Worm (Caenorhabditis elegans) whole organism, L2 larva: ENCODE results near the gene C06E4.3.

Source experiments
- R02D3.7 ChIP-seq: fragments of 150-350 bp; optimal IDR thresholded peaks from 2 replicates; lab custom pipeline; 2014; ENCODE audit warnings: missing biosample characterization, missing genetic modification characterization
- aly-2 ChIP-seq: fragments of 150-350 bp; optimal IDR thresholded peaks from 2 replicates; lab custom pipeline; 2014; ENCODE audit warnings: missing biosample characterization, missing genetic modification characterization
- ama-1 ChIP-seq: fragments of 150-350 bp; optimal IDR thresholded peaks from 2 replicates; lab custom pipeline; 2018; ENCODE audit warnings: inconsistent platforms
- blmp-1 ChIP-seq: sonication (generic microtip); optimal IDR thresholded peaks from 2 replicates; lab custom pipeline; 2017; ENCODE audit warnings: missing genetic modification characterization, mild to moderate bottlenecking, missing compliant biosample characterization, antibody characterized with exemption, moderate library complexity; ENCODE audit not compliant: insufficient read depth
- dmd-4 ChIP-seq: sonication (generic microtip); optimal IDR thresholded peaks from 2 replicates; lab custom pipeline; 2017; ENCODE audit warnings: missing biosample characterization, missing genetic modification characterization
- sem-4 ChIP-seq: fragments of 150-350 bp; optimal IDR thresholded peaks from 2 replicates; lab custom pipeline; 2014; ENCODE audit warnings: missing biosample characterization, missing genetic modification reagents, missing genetic modification characterization
- skn-1 ChIP-seq: sonication (generic microtip); optimal IDR thresholded peaks from 2 replicates; lab custom pipeline; 2017; ENCODE audit warnings: missing biosample characterization, missing genetic modification characterization
- snpc-4 ChIP-seq: fragments of 150-350 bp; optimal IDR thresholded peaks from 2 replicates; lab custom pipeline; 2014; ENCODE audit warnings: missing biosample characterization, missing genetic modification characterization
- unc-62 ChIP-seq: fragments of 150-350 bp; optimal IDR thresholded peaks from 2 replicates; lab custom pipeline; 2014; ENCODE audit warnings: missing biosample characterization, missing genetic modification reagents, missing genetic modification characterization
- ztf-4 ChIP-seq: fragments of 150-350 bp; optimal IDR thresholded peaks from 2 replicates; lab custom pipeline; 2014; ENCODE audit warnings: missing biosample characterization, missing genetic modification characterization

DNA sequence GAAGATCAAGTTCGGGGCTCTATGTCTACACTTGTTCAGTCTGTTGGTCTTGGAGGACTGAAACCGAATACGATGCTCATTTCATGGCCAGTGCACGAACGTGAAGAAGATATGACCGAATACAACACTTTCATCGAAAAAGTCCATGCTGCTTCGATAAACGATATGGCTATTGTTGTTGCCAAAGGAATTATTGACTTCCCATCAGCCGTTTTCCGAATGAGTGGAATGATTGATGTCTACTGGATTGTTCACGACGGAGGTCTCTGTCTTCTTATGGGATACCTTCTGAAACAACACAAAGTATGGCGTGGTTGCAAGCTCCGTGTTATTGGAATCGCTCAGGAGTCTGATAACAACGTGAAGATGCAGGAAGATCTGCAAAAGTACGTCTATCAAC lies 44.5 kb upstream of the C06E4.3 start:
- TF ChIP-seq skn-1, result no peak
- no peak for TF ChIP-seq ztf-4 (tag; lab: Kevin White, UChicago)
- TF ChIP-seq aly-2 (tag; lab: Kevin White, UChicago), result no peak
- no peak for TF ChIP-seq ama-1 (lab: Kevin White, UChicago)
- TF ChIP-seq sem-4, result no peak
- no peak for TF ChIP-seq unc-62
- TF ChIP-seq dmd-4 (tag; lab: Kevin White, UChicago), result no peak
- TF ChIP-seq R02D3.7 (tag; lab: Kevin White, UChicago), result no peak
- TF ChIP-seq snpc-4 (tag; lab: Kevin White, UChicago), result no peak
- no peak for TF ChIP-seq blmp-1
